Worm (Caenorhabditis elegans) whole organism, L4/young adult: ENCODE results near the gene H20J04.7.

Source experiments
- dao-5 ChIP-seq: sonication (generic microtip); optimal IDR thresholded peaks from 2 replicates; lab custom pipeline; 2016; ENCODE audit warnings: missing genotype, missing genetic modification characterization, moderate library complexity, missing compliant biosample characterization
- him-1 ChIP-seq: sonication (generic microtip); optimal IDR thresholded peaks from 2 replicates; lab custom pipeline; 2016; ENCODE audit warnings: missing genotype, missing genetic modification reagents, missing genetic modification characterization, missing compliant biosample characterization

DNA sequence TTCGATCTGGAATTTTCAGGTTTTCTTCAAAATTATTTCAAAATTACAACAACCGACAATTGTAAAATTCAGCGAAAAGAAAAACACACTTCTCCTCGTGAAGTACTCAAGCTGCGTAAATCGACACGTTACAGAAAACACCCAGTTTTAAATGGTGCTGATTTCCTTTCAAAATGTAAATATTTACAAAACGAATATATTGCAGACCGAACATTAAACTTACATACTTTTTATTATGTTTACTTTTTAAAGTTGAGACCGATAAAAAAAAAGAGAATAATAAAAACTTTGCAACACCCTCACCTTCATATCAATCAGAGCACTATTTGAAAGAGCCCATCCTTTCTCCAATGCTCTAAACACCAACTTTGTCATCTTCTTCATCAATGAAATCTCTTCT is 15.7 kb upstream of the H20J04.7 start:
- TF ChIP-seq him-1 (tag; lab: Kevin White, UChicago) (no peak), dao-5 (no peak)
